Worm (Caenorhabditis elegans) whole organism, L1 larva: ENCODE results near the gene fbxl-4.

ENCODE experiments used
- C16A3.4 ChIP-seq: fragments of 150-350 bp; optimal IDR thresholded peaks from 2 replicates; lab custom pipeline; 2014; ENCODE audit warnings: missing biosample characterization, missing genetic modification characterization
- blmp-1 ChIP-seq: fragments of 150-350 bp; optimal IDR thresholded peaks from 2 replicates; lab custom pipeline; 2014; ENCODE audit warnings: missing biosample characterization, missing genetic modification characterization
- ceh-63 ChIP-seq: fragments of 200-800 bp; sonication (Bioruptor generic); optimal IDR thresholded peaks from 2 replicates; lab custom pipeline; 2018; ENCODE audit warnings: mild to moderate bottlenecking, missing genetic modification characterization, missing compliant biosample characterization
- ceh-82 ChIP-seq, 3 experiments: fragments of 150-350 bp in 1 of 3; sonication (generic microtip) in 2 of 3; optimal IDR thresholded peaks; 2 replicates each; lab custom pipeline; 2014 to 2017; ENCODE audit warnings: missing biosample characterization in 3 of 3, missing genetic modification characterization in 3 of 3
- ceh-90 ChIP-seq: sonication (generic microtip); optimal IDR thresholded peaks from 2 replicates; lab custom pipeline; 2016; ENCODE audit warnings: missing genetic modification characterization, missing compliant biosample characterization
- fkh-10 ChIP-seq: sonication (generic microtip); optimal IDR thresholded peaks from 2 replicates; lab custom pipeline; 2017; ENCODE audit warnings: missing biosample characterization, missing genetic modification reagents, missing genetic modification characterization
- hpl-2 ChIP-seq: fragments of 150-350 bp; optimal IDR thresholded peaks from 2 replicates; lab custom pipeline; 2014; ENCODE audit warnings: missing biosample characterization, missing genetic modification reagents, missing genetic modification characterization
- nhr-237 ChIP-seq: fragments of 150-350 bp; optimal IDR thresholded peaks from 2 replicates; lab custom pipeline; 2014; ENCODE audit warnings: missing biosample characterization, missing genetic modification characterization
- rnt-1 ChIP-seq: sonication (generic microtip); optimal IDR thresholded peaks from 2 replicates; lab custom pipeline; 2016; ENCODE audit warnings: mild to moderate bottlenecking, missing genetic modification characterization, moderate library complexity, missing compliant biosample characterization
- unc-130 ChIP-seq: fragments of 150-350 bp; optimal IDR thresholded peaks from 2 replicates; lab custom pipeline; 2017; ENCODE audit warnings: missing biosample characterization, missing genetic modification characterization, inconsistent platforms
- ztf-11 ChIP-seq, 2 experiments: sonication (generic microtip); optimal IDR thresholded peaks; 2 replicates each; lab custom pipeline; 2016 to 2017; ENCODE audit warnings: missing genetic modification characterization in 2 of 2, missing biosample characterization in 1 of 2, missing compliant biosample characterization in 1 of 2

ce11 chrX:6638985-6639573, 50.5 kb downstream of the fbxl-4 start:
- TF ChIP-seq unc-130 (tag; lab: Kevin White, UChicago) (no peak), C16A3.4 (tag; lab: Kevin White, UChicago) (no peak), blmp-1 (tag; lab: Kevin White, UChicago) (peak; percentile 73), ztf-11 (tag; optimal IDR thresholded peaks at IDR 0.05; lab: Kevin White, UChicago) (no peak), ceh-90 (tag; lab: Kevin White, UChicago) (no peak), nhr-237 (tag; lab: Kevin White, UChicago) (no peak), rnt-1 (tag; lab: Kevin White, UChicago) (no peak), ceh-82 (tag; optimal IDR thresholded peaks at IDR 0.05; lab: Kevin White, UChicago) (no peak), fkh-10 (no peak), hpl-2 (GFP tag; lab: Kevin White, UChicago) (no peak), ceh-63 (no peak)
